Worm (Caenorhabditis elegans): ENCODE data around the gene nhr-241.

The nhr-241 gene

ce11 chrV:18662333-18662732, 36.9 kb upstream of the nhr-241 start:
- TF ChIP-seq eor-1 (tag; optimal IDR thresholded peaks at IDR 0.05) (no peak), sea-2 (GFP tag; optimal IDR thresholded peaks at IDR 0.05) (no peak), mml-1 (tag; optimal IDR thresholded peaks at IDR 0.05) (no peak)

ce11 chrV:18664026-18664425, 35.2 kb upstream of the nhr-241 start, which contains the start of gene Y69H2.3:
Gene Y69H2.3, minus strand, starts transcription at chrV:18664126.
- TF ChIP-seq hmg-11 (tag; optimal IDR thresholded peaks at IDR 0.05) (no peak), ztf-4 (tag; optimal IDR thresholded peaks at IDR 0.05) (no peak), nhr-12 (tag; optimal IDR thresholded peaks at IDR 0.05) (no peak), nhr-28 (tag; optimal IDR thresholded peaks at IDR 0.05) (no peak), lin-39 (tag; optimal IDR thresholded peaks at IDR 0.05) (no peak), nhr-11 (tag; optimal IDR thresholded peaks at IDR 0.05) (no peak)

- no peak for TF ChIP-seq nhr-28 (tag; optimal IDR thresholded peaks at IDR 0.05)
- no peak for TF ChIP-seq nhr-67 (tag; optimal IDR thresholded peaks at IDR 0.05)
- no peak for TF ChIP-seq mdl-1 (tag; optimal IDR thresholded peaks at IDR 0.05)
- no peak for TF ChIP-seq nhr-43 (tag; optimal IDR thresholded peaks at IDR 0.05; ENCODE audit: poor library complexity, severe bottlenecking)
- no peak for TF ChIP-seq nfya-1 (tag; optimal IDR thresholded peaks at IDR 0.05; ENCODE audit: insufficient read depth)
- TF ChIP-seq fkh-10 (GFP tag; optimal IDR thresholded peaks at IDR 0.05): no peak
- no peak for TF ChIP-seq lin-15B (tag; optimal IDR thresholded peaks at IDR 0.05)
- no peak for TF ChIP-seq ceh-16 (tag; optimal IDR thresholded peaks at IDR 0.05)
- no peak for TF ChIP-seq fos-1 (tag; optimal IDR thresholded peaks at IDR 0.05)
- no peak for TF ChIP-seq jun-1 (tag; optimal IDR thresholded peaks at IDR 0.05)
- TF ChIP-seq eor-1 (tag; optimal IDR thresholded peaks at IDR 0.05): no peak
- no peak for TF ChIP-seq lin-39 (tag; optimal IDR thresholded peaks at IDR 0.05)
- TF ChIP-seq zag-1 (tag; optimal IDR thresholded peaks at IDR 0.05): no peak
- TF ChIP-seq ama-1 (optimal IDR thresholded peaks at IDR 0.05): no peak
- TF ChIP-seq nhr-23 (tag; optimal IDR thresholded peaks at IDR 0.05): no peak
Observed at ce11 chrV:18667179-18667578, 32.1 kb upstream of the nhr-241 start.

- TF ChIP-seq nhr-23 (tag; optimal IDR thresholded peaks at IDR 0.05) (no peak), pha-4 (tag; optimal IDR thresholded peaks at IDR 0.05) (no peak), nhr-67 (tag; optimal IDR thresholded peaks at IDR 0.05) (no peak), nhr-28 (tag; optimal IDR thresholded peaks at IDR 0.05) (no peak), hmg-11 (tag; optimal IDR thresholded peaks at IDR 0.05) (no peak), unc-62 (GFP tag; optimal IDR thresholded peaks at IDR 0.05) (no peak), lsy-12 (tag; optimal IDR thresholded peaks at IDR 0.05) (no peak), sea-2 (GFP tag; optimal IDR thresholded peaks at IDR 0.05) (no peak), unc-39 (tag; optimal IDR thresholded peaks at IDR 0.05) (no peak), ceh-82 (tag; optimal IDR thresholded peaks at IDR 0.05) (no peak), ceh-9 (tag; optimal IDR thresholded peaks at IDR 0.05) (no peak), ama-1 (optimal IDR thresholded peaks at IDR 0.05) (no peak), nhr-237 (tag; optimal IDR thresholded peaks at IDR 0.05) (no peak), R02D3.7 (tag; optimal IDR thresholded peaks at IDR 0.05) (no peak), fkh-10 (GFP tag; optimal IDR thresholded peaks at IDR 0.05) (no peak)
Observed at ce11 chrV:18670017-18670416, 29.2 kb upstream of the nhr-241 start, which contains the start of gene Y69H2.10. Gene Y69H2.10, plus strand, starts transcription at chrV:18670317.

ce11 chrV:18671811-18672210, 27.4 kb upstream of the nhr-241 start:
- TF ChIP-seq nhr-11 (tag; optimal IDR thresholded peaks at IDR 0.05) (no peak), unc-39 (tag; optimal IDR thresholded peaks at IDR 0.05) (no peak), pqm-1 (tag; optimal IDR thresholded peaks at IDR 0.05) (no peak), skn-1 (tag; optimal IDR thresholded peaks at IDR 0.05) (no peak), nhr-67 (tag; optimal IDR thresholded peaks at IDR 0.05) (no peak), sea-2 (GFP tag; optimal IDR thresholded peaks at IDR 0.05) (no peak), elt-2 (tag; optimal IDR thresholded peaks at IDR 0.05) (no peak)

- TF ChIP-seq ceh-16 (tag; optimal IDR thresholded peaks at IDR 0.05) (no peak), nhr-237 (tag; optimal IDR thresholded peaks at IDR 0.05) (no peak)
Observed at ce11 chrV:18674367-18674766, 24.9 kb upstream of the nhr-241 start.

Measured in whole organism, L3 larva.